Fruit fly (Drosophila melanogaster) whole organism, prepupa: ENCODE data around the gene CG14362.

Source experiments
- Blimp-1 ChIP-seq: fragments of 200-800 bp; sonication (Bioruptor generic); optimal IDR thresholded peaks from 3 replicates; lab custom pipeline; 2017; ENCODE audit warnings: missing biosample characterization, missing genetic modification characterization, mild to moderate bottlenecking, moderate library complexity, missing genetic modification reagents
- CG10631 ChIP-seq: fragments of 200-800 bp; sonication (Bioruptor generic); optimal IDR thresholded peaks from 2 replicates; lab custom pipeline; 2016; ENCODE audit warnings: missing biosample characterization, missing genetic modification characterization
- CG10669 ChIP-seq: fragments of 200-800 bp; sonication (Bioruptor generic); optimal IDR thresholded peaks from 3 replicates; lab custom pipeline; 2018; ENCODE audit warnings: missing biosample characterization, mild to moderate bottlenecking, missing genetic modification characterization, moderate library complexity
- CG11294 ChIP-seq: fragments of 200-800 bp; sonication (Bioruptor generic); IDR thresholded peaks from 2 replicates; pipeline ENCODE4 v1.3.6; 2022; ENCODE audit warnings: missing biosample characterization, missing genetic modification characterization
- CG11762 ChIP-seq: fragments of 200-800 bp; sonication (Bioruptor generic); optimal IDR thresholded peaks from 3 replicates; lab custom pipeline; 2016; ENCODE audit warnings: missing biosample characterization, missing genetic modification characterization; ENCODE audit not compliant: insufficient read depth
- CG15336 ChIP-seq: fragments of 200-800 bp; sonication (Bioruptor generic); IDR thresholded peaks from 2 replicates; pipeline ENCODE4 v1.3.6; 2022; ENCODE audit warnings: missing biosample characterization, missing genetic modification characterization
- CG16779 ChIP-seq: fragments of 200-800 bp; sonication (Bioruptor generic); optimal IDR thresholded peaks from 3 replicates; lab custom pipeline; 2017; ENCODE audit warnings: missing biosample characterization, mild to moderate bottlenecking, missing genetic modification characterization
- CG3032 ChIP-seq: fragments of 200-800 bp; optimal IDR thresholded peaks from 2 replicates; lab custom pipeline; 2019; ENCODE audit warnings: missing biosample characterization, mild to moderate bottlenecking, missing genetic modification characterization, moderate library complexity
- CG32006 ChIP-seq: fragments of 200-800 bp; sonication (Bioruptor generic); optimal IDR thresholded peaks from 3 replicates; lab custom pipeline; 2017; ENCODE audit warnings: missing biosample characterization, mild to moderate bottlenecking, missing genetic modification characterization
- CG34406 ChIP-seq: fragments of 200-800 bp; sonication (Bioruptor generic); optimal IDR thresholded peaks from 3 replicates; lab custom pipeline; 2016; ENCODE audit warnings: missing biosample characterization, missing genetic modification characterization
- CG3919 ChIP-seq: fragments of 200-800 bp; sonication (Bioruptor generic); optimal IDR thresholded peaks from 3 replicates; lab custom pipeline; 2016; ENCODE audit warnings: missing biosample characterization, missing genetic modification characterization
- CG4318 ChIP-seq: fragments of 200-800 bp; sonication (Bioruptor generic); optimal IDR thresholded peaks from 3 replicates; lab custom pipeline; 2017; ENCODE audit warnings: missing biosample characterization, mild to moderate bottlenecking, missing genetic modification characterization
- CG6276 ChIP-seq: fragments of 200-800 bp; sonication (Bioruptor generic); optimal IDR thresholded peaks from 2 replicates; lab custom pipeline; 2017; ENCODE audit warnings: missing biosample characterization, mild to moderate bottlenecking, missing genetic modification characterization
- CG6808 ChIP-seq: fragments of 200-800 bp; sonication (Bioruptor generic); optimal IDR thresholded peaks from 3 replicates; lab custom pipeline; 2017; ENCODE audit warnings: missing biosample characterization, missing genetic modification characterization, mild to moderate bottlenecking, moderate library complexity, missing genetic modification reagents
- CG7368 ChIP-seq: fragments of 200-800 bp; sonication (Bioruptor generic); optimal IDR thresholded peaks from 3 replicates; lab custom pipeline; 2016; ENCODE audit warnings: missing biosample characterization, missing genetic modification characterization
- CG8119 ChIP-seq: fragments of 200-800 bp; sonication (Bioruptor generic); IDR thresholded peaks from 3 replicates; pipeline ENCODE4 v1.3.6; 2022; ENCODE audit warnings: missing biosample characterization, missing genetic modification characterization
- CG8319 ChIP-seq: fragments of 200-800 bp; sonication (Bioruptor generic); optimal IDR thresholded peaks from 3 replicates; lab custom pipeline; 2016; ENCODE audit warnings: missing biosample characterization, missing genetic modification characterization
- CG8632 ChIP-seq: fragments of 200-800 bp; sonication (Bioruptor generic); optimal IDR thresholded peaks from 3 replicates; lab custom pipeline; 2016; ENCODE audit warnings: missing biosample characterization, missing genetic modification characterization
- CG9139 ChIP-seq: fragments of 200-800 bp; sonication (Bioruptor generic); optimal IDR thresholded peaks from 3 replicates; lab custom pipeline; 2017; ENCODE audit warnings: missing biosample characterization, mild to moderate bottlenecking, missing genetic modification characterization
- Eip75B ChIP-seq: fragments of 200-800 bp; sonication (Bioruptor generic); optimal IDR thresholded peaks from 3 replicates; lab custom pipeline; 2016; ENCODE audit warnings: missing biosample characterization, missing genetic modification characterization
- Eip78C ChIP-seq: fragments of 200-800 bp; sonication (Bioruptor generic); peaks from one replicate; lab custom pipeline; 2016; ENCODE audit warnings: missing biosample characterization, missing genetic modification characterization
- Eip93F ChIP-seq: fragments of 200-800 bp; sonication (Bioruptor generic); optimal IDR thresholded peaks from 2 replicates; lab custom pipeline; 2016; ENCODE audit warnings: missing biosample characterization, mild to moderate bottlenecking, missing genetic modification characterization
- Ets21C ChIP-seq: fragments of 200-800 bp; sonication (Bioruptor generic); optimal IDR thresholded peaks from 3 replicates; lab custom pipeline; 2016; ENCODE audit warnings: missing biosample characterization, missing genetic modification characterization
- Ets96B ChIP-seq: fragments of 200-800 bp; optimal IDR thresholded peaks from 2 replicates; lab custom pipeline; 2019; ENCODE audit warnings: missing biosample characterization, mild to moderate bottlenecking, missing genetic modification characterization, moderate library complexity
- Gug ChIP-seq: fragments of 200-800 bp; sonication (Bioruptor generic); IDR thresholded peaks from 2 replicates; pipeline ENCODE4 v1.3.6; 2022; ENCODE audit warnings: missing biosample characterization, missing genetic modification characterization
- Hr38 ChIP-seq: sonication (Bioruptor generic); optimal IDR thresholded peaks from 2 replicates; lab custom pipeline; 2016; ENCODE audit warnings: missing biosample characterization, missing genetic modification characterization
- Hr39 ChIP-seq: fragments of 200-800 bp; sonication (Bioruptor generic); optimal IDR thresholded peaks from 2 replicates; lab custom pipeline; 2016; ENCODE audit warnings: missing biosample characterization, missing genetic modification characterization
- Lpt ChIP-seq: fragments of 200-800 bp; sonication (Bioruptor generic); optimal IDR thresholded peaks from 3 replicates; lab custom pipeline; 2016; ENCODE audit warnings: missing biosample characterization, missing genetic modification characterization
- OdsH ChIP-seq: fragments of 200-800 bp; sonication (Bioruptor generic); optimal IDR thresholded peaks from 3 replicates; lab custom pipeline; 2016; ENCODE audit warnings: missing biosample characterization, missing genetic modification characterization
- Smox ChIP-seq: fragments of 200-800 bp; sonication (Bioruptor generic); optimal IDR thresholded peaks from 3 replicates; lab custom pipeline; 2016; ENCODE audit warnings: missing biosample characterization, missing genetic modification characterization
- Sox102F ChIP-seq: fragments of 200-800 bp; sonication (Bioruptor generic); optimal IDR thresholded peaks from 2 replicates; lab custom pipeline; 2016; ENCODE audit warnings: missing biosample characterization, mild to moderate bottlenecking, missing genetic modification characterization
- Sox14 ChIP-seq: fragments of 200-800 bp; sonication (Bioruptor generic); optimal IDR thresholded peaks from 3 replicates; lab custom pipeline; 2016; ENCODE audit warnings: missing biosample characterization, missing genetic modification characterization
- Sox15 ChIP-seq: fragments of 200-800 bp; sonication (Bioruptor generic); optimal IDR thresholded peaks from 3 replicates; lab custom pipeline; 2016; ENCODE audit warnings: missing biosample characterization, missing genetic modification characterization
- achi ChIP-seq: fragments of 200-800 bp; sonication (Bioruptor generic); optimal IDR thresholded peaks from 3 replicates; lab custom pipeline; 2016; ENCODE audit warnings: missing biosample characterization, missing genetic modification characterization
- cyc ChIP-seq: fragments of 200-800 bp; sonication (Bioruptor generic); optimal IDR thresholded peaks from 3 replicates; lab custom pipeline; 2016; ENCODE audit warnings: missing biosample characterization, missing genetic modification characterization
- dac ChIP-seq: fragments of 200-800 bp; sonication (Bioruptor generic); optimal IDR thresholded peaks from 2 replicates; lab custom pipeline; 2017; ENCODE audit warnings: missing biosample characterization, mild to moderate bottlenecking, missing genetic modification characterization
- dsx ChIP-seq: fragments of 200-800 bp; optimal IDR thresholded peaks from 3 replicates; lab custom pipeline; 2019; ENCODE audit warnings: missing biosample characterization, mild to moderate bottlenecking, missing genetic modification characterization, moderate library complexity; ENCODE audit not compliant: poor library complexity, severe bottlenecking
- eg ChIP-seq: fragments of 200-800 bp; sonication (Bioruptor generic); IDR thresholded peaks from 3 replicates; pipeline ENCODE4 v1.3.6; 2022; ENCODE audit warnings: missing biosample characterization, missing genetic modification characterization
- esn ChIP-seq: fragments of 200-800 bp; sonication (Bioruptor generic); optimal IDR thresholded peaks from 2 replicates; lab custom pipeline; 2016; ENCODE audit warnings: missing biosample characterization, mild to moderate bottlenecking, missing genetic modification characterization, moderate library complexity
- fd59A ChIP-seq: fragments of 200-800 bp; sonication (Bioruptor generic); optimal IDR thresholded peaks from 2 replicates; lab custom pipeline; 2017; ENCODE audit warnings: missing biosample characterization, mild to moderate bottlenecking, missing genetic modification characterization, missing genetic modification reagents
- fd85E ChIP-seq: fragments of 200-800 bp; sonication (Bioruptor generic); optimal IDR thresholded peaks from 3 replicates; lab custom pipeline; 2016; ENCODE audit warnings: missing biosample characterization, missing genetic modification characterization
- net ChIP-seq: fragments of 200-800 bp; sonication (Bioruptor generic); optimal IDR thresholded peaks from 3 replicates; lab custom pipeline; 2016; ENCODE audit warnings: missing biosample characterization, missing genetic modification characterization
- pdm3 ChIP-seq: fragments of 200-800 bp; sonication (Bioruptor generic); optimal IDR thresholded peaks from 3 replicates; lab custom pipeline; 2016; ENCODE audit warnings: missing biosample characterization, missing genetic modification characterization
- salr ChIP-seq, 2 experiments: fragments of 200-800 bp; sonication (Bioruptor generic); optimal IDR thresholded peaks; 3 replicates each; lab custom pipeline; 2016 to 2018; ENCODE audit warnings: missing biosample characterization in 2 of 2, missing genetic modification characterization in 2 of 2, mild to moderate bottlenecking in 1 of 2
- spab ChIP-seq: fragments of 200-800 bp; sonication (Bioruptor generic); optimal IDR thresholded peaks from 2 replicates; lab custom pipeline; 2017; ENCODE audit warnings: missing biosample characterization, mild to moderate bottlenecking, missing genetic modification characterization, missing genetic modification reagents
- ss ChIP-seq, 2 experiments: fragments of 200-800 bp; sonication (Bioruptor generic); optimal IDR thresholded peaks; 2 replicates in 1 of 2; 3 replicates in 1 of 2; lab custom pipeline; 2017 to 2018; ENCODE audit warnings: mild to moderate bottlenecking in 2 of 2, missing biosample characterization in 2 of 2, missing genetic modification characterization in 2 of 2, moderate library complexity in 1 of 2
- svp ChIP-seq: fragments of 200-800 bp; sonication (Bioruptor generic); peaks from one replicate; lab custom pipeline; 2016; ENCODE audit warnings: missing biosample characterization, missing genetic modification characterization
- vri ChIP-seq: fragments of 200-800 bp; sonication (Bioruptor generic); optimal IDR thresholded peaks from 3 replicates; lab custom pipeline; 2016; ENCODE audit warnings: missing biosample characterization, mild to moderate bottlenecking, missing genetic modification characterization

Gene CG14362

DNA sequence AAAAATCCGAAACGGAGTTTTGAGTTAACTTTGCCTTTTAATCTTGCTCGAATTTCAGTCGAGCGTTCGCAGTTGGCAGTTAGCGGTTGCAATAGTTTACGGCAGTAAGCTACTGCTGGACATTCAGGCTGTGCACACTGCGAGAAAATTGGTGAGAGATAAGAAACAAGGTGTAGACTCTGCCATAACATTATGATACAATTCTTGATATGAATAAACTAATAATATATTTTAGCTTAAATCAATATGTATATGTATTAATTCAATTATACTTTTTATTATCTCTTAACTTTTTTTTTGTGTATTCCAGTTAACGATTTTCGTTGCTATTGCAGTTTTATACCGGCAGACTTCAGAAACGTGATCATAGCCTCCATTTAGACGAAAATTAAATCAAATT lies 2.1 kb upstream of the CG14362 start (continued):
- TF ChIP-seq CG4318 (GFP tag; lab: Kevin White, UChicago), result peak; percentile 61
- peak; percentile 4 for TF ChIP-seq Sox102F
- TF ChIP-seq CG16779 (tag; lab: Kevin White, UChicago), result no peak
- TF ChIP-seq dac (GFP tag; lab: Kevin White, UChicago), result peak; percentile 50
- TF ChIP-seq cyc (GFP tag; lab: Kevin White, UChicago), result no peak
- no peak for TF ChIP-seq vri (GFP tag; lab: Kevin White, UChicago)
- peak; percentile 74 for TF ChIP-seq CG6276 (GFP tag; lab: Kevin White, UChicago)
- no peak for TF ChIP-seq Blimp-1
- peak; percentile 44 for TF ChIP-seq CG34406
- TF ChIP-seq CG15336, result peak; percentile 91
- TF ChIP-seq CG10631 (GFP tag; lab: Kevin White, UChicago), result peak; percentile 51
- no peak for TF ChIP-seq esn (GFP tag; lab: Kevin White, UChicago)
- no peak for TF ChIP-seq Sox14 (GFP tag; lab: Kevin White, UChicago)
- peak; percentile 84 for TF ChIP-seq CG32006 (GFP tag; lab: Kevin White, UChicago)
- TF ChIP-seq CG3032 (tag; lab: Kevin White, UChicago), result peak; percentile 15
- peak; percentile 7 for TF ChIP-seq dsx (GFP tag; lab: Kevin White, UChicago)
- peak; percentile 71 for TF ChIP-seq achi (GFP tag; lab: Kevin White, UChicago)
- TF ChIP-seq CG11762 (GFP tag; lab: Kevin White, UChicago), result peak; percentile 33
- TF ChIP-seq CG10669 (GFP tag; lab: Kevin White, UChicago), result peak; percentile 41
- peak; percentile 90 for TF ChIP-seq CG8119 (GFP tag; lab: Robert Waterston, UW)
- peak in 1 of 2 experiments; percentile 17 for TF ChIP-seq ss (GFP tag; optimal IDR thresholded peaks at IDR 0.05; lab: Kevin White, UChicago)
- peak; percentile 41 for TF ChIP-seq pdm3 (GFP tag; lab: Kevin White, UChicago)
- TF ChIP-seq CG6808 (GFP tag; lab: Kevin White, UChicago), result peak; percentile 35
- peak; percentile 58 for TF ChIP-seq CG3919 (GFP tag; lab: Kevin White, UChicago)
- no peak for TF ChIP-seq fd59A (GFP tag; lab: Kevin White, UChicago)
- TF ChIP-seq fd85E, result no peak
- no peak for TF ChIP-seq Eip93F (GFP tag; lab: Kevin White, UChicago)
- TF ChIP-seq OdsH (GFP tag; lab: Kevin White, UChicago), result peak; percentile 60
- TF ChIP-seq Lpt (GFP tag; lab: Kevin White, UChicago), result peak; percentile 49
- TF ChIP-seq salr (GFP tag; optimal IDR thresholded peaks at IDR 0.05; lab: Kevin White, UChicago), result peak in 1 of 2 experiments; percentile 62
- peak; percentile 87 for TF ChIP-seq eg

DNA sequence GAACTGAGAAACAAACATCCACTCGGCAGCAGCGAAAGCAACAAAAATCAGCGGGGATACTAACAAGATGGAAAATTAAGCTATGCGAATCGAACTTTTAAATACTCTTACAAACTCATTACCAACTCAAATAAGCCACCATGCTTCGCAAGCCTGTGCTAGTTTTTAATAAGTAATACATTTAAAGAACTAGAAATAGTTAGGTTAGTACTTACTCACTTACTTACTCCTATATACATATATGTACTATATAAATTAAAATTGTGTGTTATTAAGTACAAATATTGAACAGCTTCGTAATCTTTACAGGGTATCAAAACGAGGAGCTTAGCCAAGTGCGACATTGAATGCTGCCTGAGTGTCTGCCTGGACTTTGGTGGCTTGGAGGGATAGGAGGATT lies 4.3 kb downstream of the CG14362 start:
- peak; percentile 20 for TF ChIP-seq spab (GFP tag; lab: Kevin White, UChicago)
- peak; percentile 48 for TF ChIP-seq CG32006 (GFP tag; lab: Kevin White, UChicago)
- TF ChIP-seq eg, result no peak
- TF ChIP-seq Sox102F, result peak; percentile 47
- TF ChIP-seq Eip93F (GFP tag; lab: Kevin White, UChicago), result no peak
- no peak for TF ChIP-seq CG16779 (tag; lab: Kevin White, UChicago)
- TF ChIP-seq CG34406, result peak; percentile 38
- TF ChIP-seq Ets21C (GFP tag; lab: Kevin White, UChicago), result no peak
- peak; percentile 86 for TF ChIP-seq Eip78C (GFP tag; lab: Kevin White, UChicago)
- no peak for TF ChIP-seq net (GFP tag; lab: Kevin White, UChicago)
- peak; percentile 58 for TF ChIP-seq fd59A (GFP tag; lab: Kevin White, UChicago)
- peak; percentile 49 for TF ChIP-seq esn (GFP tag; lab: Kevin White, UChicago)
- peak; percentile 42 for TF ChIP-seq CG10631 (GFP tag; lab: Kevin White, UChicago)
- no peak for TF ChIP-seq Eip75B (GFP tag; lab: Kevin White, UChicago)
- TF ChIP-seq Gug (GFP tag; lab: Robert Waterston, UW), result no peak
- peak; percentile 18 for TF ChIP-seq vri (GFP tag; lab: Kevin White, UChicago)
- TF ChIP-seq svp (GFP tag; lab: Kevin White, UChicago), result peak; percentile 75
- no peak for TF ChIP-seq CG8319 (GFP tag; lab: Kevin White, UChicago)
- no peak for TF ChIP-seq CG7368 (GFP tag; lab: Kevin White, UChicago)
- TF ChIP-seq Ets96B (tag; lab: Kevin White, UChicago), result peak; percentile 51
- TF ChIP-seq Hr39 (GFP tag; lab: Kevin White, UChicago), result no peak
- TF ChIP-seq Lpt (GFP tag; lab: Kevin White, UChicago), result no peak
- TF ChIP-seq salr (GFP tag; optimal IDR thresholded peaks at IDR 0.05; lab: Kevin White, UChicago), result peak in 1 of 2 experiments; percentile 17
- no peak for TF ChIP-seq CG11294 (GFP tag; lab: Robert Waterston, UW)
- TF ChIP-seq Hr38 (GFP tag; lab: Kevin White, UChicago), result no peak
- TF ChIP-seq OdsH (GFP tag; lab: Kevin White, UChicago), result peak; percentile 1
- peak; percentile 2 for TF ChIP-seq Sox15
- TF ChIP-seq CG9139 (GFP tag; lab: Kevin White, UChicago), result peak; percentile 7
- no peak for TF ChIP-seq CG15336
- peak; percentile 29 for TF ChIP-seq Sox14 (GFP tag; lab: Kevin White, UChicago)
- TF ChIP-seq Smox (GFP tag; lab: Kevin White, UChicago), result peak; percentile 23
- TF ChIP-seq CG8632, result peak; percentile 0
